Fruit fly (Drosophila melanogaster) whole organism, embryonic: ENCODE measurements around the gene CG11458.

ENCODE experiments used
- Blimp-1 ChIP-seq: fragments of 200-800 bp; sonication (Bioruptor generic); optimal IDR thresholded peaks from 3 replicates; lab custom pipeline; 2018; ENCODE audit warnings: missing biosample characterization, missing genetic modification characterization, mild to moderate bottlenecking, moderate library complexity, missing genetic modification reagents
- CG10366 ChIP-seq: fragments of 200-800 bp; sonication (Bioruptor generic); IDR thresholded peaks from 2 replicates; pipeline ENCODE4 v1.3.6; 2022; ENCODE audit warnings: missing biosample characterization, missing genetic modification characterization
- CG10543 ChIP-seq: fragments of 200-800 bp; sonication (Bioruptor generic); optimal IDR thresholded peaks from 3 replicates; lab custom pipeline; 2017; ENCODE audit warnings: missing biosample characterization, mild to moderate bottlenecking, missing genetic modification characterization, moderate library complexity
- CG10979 ChIP-seq: fragments of 200-800 bp; sonication (Bioruptor generic); optimal IDR thresholded peaks from 2 replicates; lab custom pipeline; 2018; ENCODE audit warnings: missing biosample characterization, mild to moderate bottlenecking, missing genetic modification characterization, moderate library complexity
- CG11093 ChIP-seq: fragments of 200-800 bp; sonication (Bioruptor generic); IDR thresholded peaks from 3 replicates; pipeline ENCODE4 v1.3.6; 2022; ENCODE audit warnings: missing biosample characterization, missing genetic modification characterization
- CG11504 ChIP-seq: fragments of 200-800 bp; sonication (Bioruptor generic); optimal IDR thresholded peaks from 3 replicates; lab custom pipeline; 2019; ENCODE audit warnings: missing biosample characterization, mild to moderate bottlenecking, missing genetic modification characterization, moderate library complexity
- CG11696 ChIP-seq: fragments of 200-800 bp; sonication (Bioruptor generic); IDR thresholded peaks from 2 replicates; pipeline ENCODE4 v1.3.6; 2022; ENCODE audit warnings: missing biosample characterization, missing genetic modification characterization
- CG1603 ChIP-seq: fragments of 200-800 bp; sonication (Bioruptor generic); optimal IDR thresholded peaks from 2 replicates; lab custom pipeline; 2019; ENCODE audit warnings: missing biosample characterization, mild to moderate bottlenecking, missing genetic modification characterization, moderate library complexity
- CG17829 ChIP-seq: fragments of 200-800 bp; optimal IDR thresholded peaks from 2 replicates; lab custom pipeline; 2019; ENCODE audit warnings: missing biosample characterization, mild to moderate bottlenecking, missing genetic modification characterization, moderate library complexity
- CG18619 ChIP-seq: fragments of 200-800 bp; sonication (Bioruptor generic); optimal IDR thresholded peaks from 3 replicates; lab custom pipeline; 2017; ENCODE audit warnings: missing biosample characterization, mild to moderate bottlenecking, missing genetic modification characterization
- CG2712 ChIP-seq: fragments of 200-800 bp; optimal IDR thresholded peaks from 3 replicates; lab custom pipeline; 2019; ENCODE audit warnings: missing biosample characterization, mild to moderate bottlenecking, missing genetic modification characterization, moderate library complexity
- CG31365 ChIP-seq: fragments of 200-800 bp; sonication (Bioruptor generic); optimal IDR thresholded peaks from 2 replicates; lab custom pipeline; 2018; ENCODE audit warnings: missing biosample characterization, mild to moderate bottlenecking, missing genetic modification characterization
- CG6689 ChIP-seq: fragments of 200-800 bp; sonication (Bioruptor generic); IDR thresholded peaks from 2 replicates; pipeline ENCODE4 v1.3.6; 2022; ENCODE audit warnings: missing biosample characterization, missing genetic modification characterization
- CG7745 ChIP-seq: fragments of 200-800 bp; sonication (Bioruptor generic); optimal IDR thresholded peaks from 2 replicates; lab custom pipeline; 2018; ENCODE audit warnings: missing biosample characterization, mild to moderate bottlenecking, missing genetic modification characterization, moderate library complexity
- CG9215 ChIP-seq: fragments of 200-800 bp; sonication (Bioruptor generic); IDR thresholded peaks from 2 replicates; pipeline ENCODE4 v1.3.6; 2022; ENCODE audit warnings: missing biosample characterization, missing genetic modification characterization
- CG9727 ChIP-seq: fragments of 200-800 bp; sonication (Bioruptor generic); optimal IDR thresholded peaks from 3 replicates; lab custom pipeline; 2017; ENCODE audit warnings: missing biosample characterization, mild to moderate bottlenecking, missing genetic modification characterization
- D19A ChIP-seq: fragments of 200-800 bp; optimal IDR thresholded peaks from 3 replicates; lab custom pipeline; 2019; ENCODE audit warnings: missing biosample characterization, mild to moderate bottlenecking, missing genetic modification characterization, moderate library complexity
- Dfd ChIP-seq, 2 experiments: fragments of >200 bp; optimal IDR thresholded peaks; 2 replicates each; lab custom pipeline; 2017; ENCODE audit warnings: missing biosample characterization in 2 of 2, missing genetic modification characterization in 2 of 2
- Drgx ChIP-seq: fragments of 200-800 bp; sonication (Bioruptor generic); IDR thresholded peaks from 2 replicates; pipeline ENCODE4 v1.3.6; 2022; ENCODE audit warnings: missing biosample characterization, missing genetic modification characterization
- E2f1 ChIP-seq: fragments of 200-800 bp; sonication (Bioruptor generic); IDR thresholded peaks from 2 replicates; pipeline ENCODE4 v1.3.6; 2022; ENCODE audit warnings: missing biosample characterization, missing genetic modification characterization
- Ets65A ChIP-seq: fragments of 200-800 bp; sonication (Bioruptor generic); peaks from one replicate; lab custom pipeline; 2016; ENCODE audit warnings: missing biosample characterization, missing genetic modification characterization
- H15 ChIP-seq: fragments of 200-800 bp; sonication (Bioruptor generic); IDR thresholded peaks from 3 replicates; pipeline ENCODE4 v1.3.6; 2022; ENCODE audit warnings: missing biosample characterization, missing genetic modification characterization
- HLHmδ ChIP-seq: fragments of 200-800 bp; sonication (Bioruptor generic); optimal IDR thresholded peaks from 2 replicates; lab custom pipeline; 2018; ENCODE audit warnings: missing biosample characterization, mild to moderate bottlenecking, missing genetic modification characterization, moderate library complexity
- Oli ChIP-seq: fragments of 200-800 bp; sonication (Bioruptor generic); optimal IDR thresholded peaks from 2 replicates; lab custom pipeline; 2018; ENCODE audit warnings: missing biosample characterization, mild to moderate bottlenecking, missing genetic modification characterization, moderate library complexity
- Ptx1 ChIP-seq: fragments of 200-800 bp; sonication (Bioruptor generic); IDR thresholded peaks from 2 replicates; pipeline ENCODE4 v1.3.6; 2022; ENCODE audit warnings: missing biosample characterization, missing genetic modification characterization
- Rfx ChIP-seq: fragments of 200-800 bp; sonication (Bioruptor generic); IDR thresholded peaks from 2 replicates; pipeline ENCODE4 v1.3.6; 2022; ENCODE audit warnings: missing biosample characterization, missing genetic modification characterization
- Sox102F ChIP-seq: fragments of 200-800 bp; sonication (Bioruptor generic); optimal IDR thresholded peaks from 2 replicates; lab custom pipeline; 2018; ENCODE audit warnings: missing biosample characterization, mild to moderate bottlenecking, missing genetic modification characterization, moderate library complexity
- Xrp1 ChIP-seq: fragments of 200-800 bp; sonication (Bioruptor generic); IDR thresholded peaks from 2 replicates; pipeline ENCODE4 v1.3.6; 2022; ENCODE audit warnings: missing biosample characterization, missing genetic modification characterization
- bbx ChIP-seq: fragments of 200-800 bp; sonication (Bioruptor generic); IDR thresholded peaks from 2 replicates; pipeline ENCODE4 v1.3.6; 2022; ENCODE audit warnings: missing biosample characterization, missing genetic modification characterization; ENCODE audit not compliant: partially characterized antibody
- ci ChIP-seq: fragments of 200-800 bp; sonication (Bioruptor generic); IDR thresholded peaks from 3 replicates; pipeline ENCODE4 v1.3.6; 2022; ENCODE audit warnings: missing biosample characterization, missing genetic modification characterization
- danr ChIP-seq: fragments of 200-800 bp; sonication (Bioruptor generic); IDR thresholded peaks from 2 replicates; pipeline ENCODE4 v1.3.6; 2022; ENCODE audit warnings: missing biosample characterization, missing genetic modification characterization
- dmrt11E ChIP-seq: fragments of 200-800 bp; sonication (Bioruptor generic); optimal IDR thresholded peaks from 3 replicates; lab custom pipeline; 2018; ENCODE audit warnings: missing biosample characterization, mild to moderate bottlenecking, missing genetic modification characterization, moderate library complexity
- eve ChIP-seq, 2 experiments: fragments of >200 bp; optimal IDR thresholded peaks; 2 replicates each; lab custom pipeline; 2017; ENCODE audit warnings: missing biosample characterization in 2 of 2, missing genetic modification characterization in 2 of 2
- gce ChIP-seq: fragments of 200-800 bp; sonication (Bioruptor generic); IDR thresholded peaks from 3 replicates; pipeline ENCODE4 v1.3.6; 2022; ENCODE audit warnings: missing biosample characterization, missing genetic modification characterization
- gsb-n ChIP-seq: fragments of 200-800 bp; sonication (Bioruptor generic); optimal IDR thresholded peaks from 3 replicates; lab custom pipeline; 2018; ENCODE audit warnings: missing biosample characterization, mild to moderate bottlenecking, missing genetic modification characterization
- her ChIP-seq: fragments of 200-800 bp; sonication (Bioruptor generic); optimal IDR thresholded peaks from 2 replicates; lab custom pipeline; 2016; ENCODE audit warnings: missing biosample characterization, missing genetic modification characterization
- oc ChIP-seq: fragments of 200-800 bp; sonication (Bioruptor generic); optimal IDR thresholded peaks from 2 replicates; lab custom pipeline; 2018; ENCODE audit warnings: missing biosample characterization, mild to moderate bottlenecking, missing genetic modification characterization, moderate library complexity
- pita ChIP-seq: fragments of 200-800 bp; sonication (Bioruptor generic); optimal IDR thresholded peaks from 2 replicates; lab custom pipeline; 2017; ENCODE audit warnings: missing biosample characterization, mild to moderate bottlenecking, missing genetic modification characterization
- prd ChIP-seq, 3 experiments: fragments of >200 bp in 2 of 3; fragments of 200-800 bp in 1 of 3; sonication (Bioruptor generic) in 1 of 3; optimal IDR thresholded peaks in 2 of 3; IDR thresholded peaks in 1 of 3; 2 replicates in 2 of 3; 3 replicates in 1 of 3; pipeline versions ENCODE4 v1.3.6 to Lab custom; 2017 to 2022; ENCODE audit warnings: missing biosample characterization in 1 of 3, missing genetic modification characterization in 1 of 3
- pros ChIP-seq: fragments of 200-800 bp; sonication (Bioruptor generic); optimal IDR thresholded peaks from 3 replicates; lab custom pipeline; 2019; ENCODE audit warnings: missing biosample characterization, mild to moderate bottlenecking, missing genetic modification characterization, moderate library complexity
- ranshi ChIP-seq: fragments of 200-800 bp; sonication (Bioruptor generic); IDR thresholded peaks from 2 replicates; pipeline ENCODE4 v1.3.6; 2022; ENCODE audit warnings: missing biosample characterization, missing genetic modification characterization
- row ChIP-seq: fragments of 200-800 bp; sonication (Bioruptor generic); IDR thresholded peaks from 3 replicates; pipeline ENCODE4 v1.3.6; 2022; ENCODE audit warnings: missing biosample characterization, missing genetic modification characterization
- sens ChIP-seq: fragments of 200-800 bp; sonication (Bioruptor generic); peaks from one replicate; lab custom pipeline; 2016; ENCODE audit warnings: missing biosample characterization, missing genetic modification characterization
- sisA ChIP-seq: fragments of 200-800 bp; sonication (Bioruptor generic); IDR thresholded peaks from 2 replicates; pipeline ENCODE4 v1.3.6; 2022; ENCODE audit warnings: missing biosample characterization, missing genetic modification characterization
- vvl ChIP-seq: fragments of 200-800 bp; sonication (Bioruptor generic); IDR thresholded peaks from 2 replicates; pipeline ENCODE4 v1.3.6; 2022; ENCODE audit warnings: missing biosample characterization, missing genetic modification characterization
- zfh1 ChIP-seq: fragments of 200-800 bp; sonication (Bioruptor generic); IDR thresholded peaks from 3 replicates; pipeline ENCODE4 v1.3.6; 2022; ENCODE audit warnings: missing biosample characterization, missing genetic modification characterization

Gene CG11458

dm6 chr3L:20952622-20953618, 47.3 kb downstream of the CG11458 start:
- TF ChIP-seq Xrp1 (0 out of 2 replicates have a peak, but pooled peaks have one; percentile 52), sens (peak; percentile 44), CG6689 (GFP tag; lab: Robert Waterston, UW) (peak; percentile 38), gsb-n (tag; lab: Kevin White, UChicago) (peak; percentile 46), CG31365 (tag; lab: Kevin White, UChicago) (no peak), ci (GFP tag; lab: Robert Waterston, UW) (0 out of 3 replicates have a peak, but pooled peaks have one; percentile 41), pita (no peak), E2f1 (GFP tag; lab: Robert Waterston, UW) (0 out of 2 replicates have a peak, but pooled peaks have one; percentile 16), D19A (peak; percentile 73), oc (peak; percentile 82), eve (GFP tag; optimal IDR thresholded peaks at IDR 0.05; lab: Kevin White, UChicago) (peak in 1 of 2 experiments; percentile 22), Oli (tag; lab: Kevin White, UChicago) (peak; percentile 11), CG17829 (tag; lab: Kevin White, UChicago) (peak; percentile 40), HLHmδ (GFP tag; lab: Kevin White, UChicago) (no peak), gce (GFP tag; lab: Robert Waterston, UW) (0 out of 3 replicates have a peak, but pooled peaks have one; percentile 41), Ets65A (GFP tag; lab: Kevin White, UChicago) (peak; percentile 55), CG9215 (GFP tag; lab: Robert Waterston, UW) (no peak), Ptx1 (GFP tag; lab: Robert Waterston, UW) (peak; percentile 34; the same call in 1 of the 2 replicates), CG11696 (peak; percentile 77), CG18619 (no peak), Sox102F (GFP tag; lab: Kevin White, UChicago) (peak; percentile 41), prd (optimal IDR thresholded peaks at IDR 0.05; lab: Kevin White, UChicago) (no peak), prd (GFP tag; IDR thresholded peaks at IDR 0.05; lab: Robert Waterston, UW) (peak; percentile 34; the same call in 1 of the 3 replicates), CG2712 (peak; percentile 1), bbx (GFP tag; lab: Robert Waterston, UW) (no peak), Blimp-1 (peak; percentile 9), CG7745 (tag; lab: Kevin White, UChicago) (peak; percentile 77), zfh1 (GFP tag; lab: Robert Waterston, UW) (0 out of 3 replicates have a peak, but pooled peaks have one; percentile 48), CG10543 (GFP tag; lab: Kevin White, UChicago) (no peak), CG11504 (tag; lab: Kevin White, UChicago) (peak; percentile 6), sisA (GFP tag; lab: Robert Waterston, UW) (peak; percentile 33; the same call in 1 of the 2 replicates), Rfx (0 out of 2 replicates have a peak, but pooled peaks have one; percentile 9), CG9727 (no peak), CG10366 (GFP tag; lab: Robert Waterston, UW) (peak; percentile 27; the same call in 1 of the 2 replicates), H15 (GFP tag; lab: Robert Waterston, UW) (0 out of 3 replicates have a peak, but pooled peaks have one; percentile 29), ranshi (GFP tag; lab: Robert Waterston, UW) (0 out of 2 replicates have a peak, but pooled peaks have one; percentile 14), CG1603 (peak; percentile 34), CG10979 (tag; lab: Kevin White, UChicago) (no peak), Drgx (GFP tag; lab: Robert Waterston, UW) (peak; percentile 65), CG11093 (GFP tag; lab: Robert Waterston, UW) (0 out of 3 replicates have a peak, but pooled peaks have one; percentile 29), Dfd (GFP tag; optimal IDR thresholded peaks at IDR 0.05; lab: Kevin White, UChicago) (no peak), row (GFP tag; lab: Robert Waterston, UW) (0 out of 3 replicates have a peak, but pooled peaks have one; percentile 29), pros (no peak), danr (GFP tag; lab: Robert Waterston, UW) (no peak), vvl (GFP tag; lab: Robert Waterston, UW) (0 out of 2 replicates have a peak, but pooled peaks have one; percentile 42), her (GFP tag; lab: Kevin White, UChicago) (no peak), dmrt11E (tag; lab: Kevin White, UChicago) (peak; percentile 5)
